Fruit fly (Drosophila melanogaster): ENCODE measurements around the gene CG12155.

The CG12155 gene

DNA sequence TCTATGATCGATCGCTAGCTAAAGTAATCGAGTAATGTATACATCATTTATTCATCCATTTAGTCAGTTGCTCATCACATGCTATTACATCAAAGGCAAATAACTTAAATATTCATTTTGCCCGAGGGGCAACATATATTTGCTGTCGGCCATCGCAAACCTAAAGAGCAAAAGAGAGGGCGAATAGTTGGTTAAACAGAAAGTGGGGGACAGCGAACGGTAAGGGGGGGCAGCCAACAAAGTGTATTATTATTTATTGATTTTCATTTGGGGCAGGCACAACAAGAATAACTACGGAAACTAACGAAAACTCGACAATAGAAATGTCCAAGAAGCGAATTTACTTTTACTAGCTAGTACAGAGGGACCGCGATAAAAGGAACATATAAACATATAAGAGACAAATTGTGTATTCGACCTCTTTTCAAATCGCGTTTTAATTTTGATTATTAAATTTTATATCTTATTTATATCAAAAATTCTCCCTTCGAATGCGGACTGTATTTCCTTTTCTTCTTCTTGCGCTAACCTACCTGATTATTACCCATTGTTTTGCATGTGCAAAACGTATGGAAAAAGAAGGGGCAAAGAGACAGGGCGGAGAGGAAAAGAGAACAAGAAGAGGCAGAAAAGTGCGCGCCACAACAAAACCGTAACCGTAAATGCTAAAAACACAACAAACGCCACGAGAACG is 37.2 kb upstream of the CG12155 start (continued):
- peak; percentile 81 for TF ChIP-seq CG32532 (GFP tag; IDR thresholded peaks at IDR 0.05)
- no peak for TF ChIP-seq Dfd (GFP tag; optimal IDR thresholded peaks at IDR 0.05)
- peak; percentile 18; the same call in 1 of the 2 replicates for TF ChIP-seq danr (GFP tag; IDR thresholded peaks at IDR 0.05)
- TF ChIP-seq CG2116 (GFP tag; optimal IDR thresholded peaks at IDR 0.05) = no peak
- peak; percentile 44 for TF ChIP-seq MBD-R2 (GFP tag; IDR thresholded peaks at IDR 0.05)
- peak; percentile 55; the same call in 1 of the 2 replicates for TF ChIP-seq ranshi (GFP tag; IDR thresholded peaks at IDR 0.05)
- TF ChIP-seq CG15479 (GFP tag; optimal IDR thresholded peaks at IDR 0.05) = no peak
- TF ChIP-seq Nf-YA (GFP tag; IDR thresholded peaks at IDR 0.05) = no peak
- 0 out of 3 replicates have a peak, but pooled peaks have one; percentile 28 for TF ChIP-seq CG2889 (GFP tag; IDR thresholded peaks at IDR 0.05)
- peak; percentile 45; the same call in 2 of the 4 replicates for TF ChIP-seq Gug (GFP tag; IDR thresholded peaks at IDR 0.05)
- no peak for TF ChIP-seq CoRest (tag; optimal IDR thresholded peaks at IDR 0.05)
- no peak for TF ChIP-seq CG18262 (tag; optimal IDR thresholded peaks at IDR 0.05)
- TF ChIP-seq HHEX (GFP tag; optimal IDR thresholded peaks at IDR 0.05) = peak; percentile 22
- peak; percentile 48 for TF ChIP-seq CG10366 (GFP tag; IDR thresholded peaks at IDR 0.05)
- TF ChIP-seq pzg (GFP tag; optimal IDR thresholded peaks at IDR 0.05) = no peak
- no peak for TF ChIP-seq Usf (GFP tag; optimal IDR thresholded peaks at IDR 0.05)
- no peak for TF ChIP-seq twi (tag; optimal IDR thresholded peaks at IDR 0.05)
- TF ChIP-seq CG1603 (tag; optimal IDR thresholded peaks at IDR 0.05) = peak; percentile 8
- TF ChIP-seq CG4820 (GFP tag; optimal IDR thresholded peaks at IDR 0.05) = no peak
- peak; percentile 60 for TF ChIP-seq D19B (GFP tag; optimal IDR thresholded peaks at IDR 0.05)
- TF ChIP-seq CG14050 (GFP tag; IDR thresholded peaks at IDR 0.05) = no peak; the same call in 2 of the 3 replicates
- TF ChIP-seq lab (GFP tag; optimal IDR thresholded peaks at IDR 0.05) = peak; percentile 50
- TF ChIP-seq Hr3 (GFP tag; optimal IDR thresholded peaks at IDR 0.05) = no peak
- TF ChIP-seq dati (GFP tag; IDR thresholded peaks at IDR 0.05) = no peak
- peak; percentile 19 for TF ChIP-seq CG15269 (tag; optimal IDR thresholded peaks at IDR 0.05)
- TF ChIP-seq Poxn (GFP tag; IDR thresholded peaks at IDR 0.05) = peak; percentile 41; the same call in 1 of the 2 replicates
- peak; percentile 73 for TF ChIP-seq CG11456 (GFP tag; IDR thresholded peaks at IDR 0.05)
- TF ChIP-seq CG8388 (GFP tag; optimal IDR thresholded peaks at IDR 0.05) = no peak
- TF ChIP-seq CHES-1-like (GFP tag; optimal IDR thresholded peaks at IDR 0.05) = no peak
- peak; percentile 38 for TF ChIP-seq CG6272 (GFP tag; IDR thresholded peaks at IDR 0.05)
- peak; percentile 61 for TF ChIP-seq Ada2b (GFP tag; IDR thresholded peaks at IDR 0.05)
- TF ChIP-seq disco-r (GFP tag; optimal IDR thresholded peaks at IDR 0.05) = no peak
- no peak for TF ChIP-seq CG14860 (GFP tag; IDR thresholded peaks at IDR 0.05; ENCODE audit: partially characterized antibody)
- peak; percentile 59 for TF ChIP-seq CG11247 (GFP tag; IDR thresholded peaks at IDR 0.05)
- TF ChIP-seq Spps (tag; optimal IDR thresholded peaks at IDR 0.05) = no peak
- TF ChIP-seq ro (GFP tag; IDR thresholded peaks at IDR 0.05) = no peak
- 0 out of 2 replicates have a peak, but pooled peaks have one; percentile 4 for TF ChIP-seq CG4730 (GFP tag; IDR thresholded peaks at IDR 0.05)
- peak; percentile 63 for TF ChIP-seq sens (GFP tag)
- no peak; the same call in none of the 2 replicates for TF ChIP-seq CG14667 (GFP tag; IDR thresholded peaks at IDR 0.05)
- TF ChIP-seq CG17829 (tag; optimal IDR thresholded peaks at IDR 0.05) = no peak
- TF ChIP-seq ham (GFP tag; IDR thresholded peaks at IDR 0.05) = no peak
- TF ChIP-seq CG11695 (GFP tag; IDR thresholded peaks at IDR 0.05) = 0 out of 3 replicates have a peak, but pooled peaks have one; percentile 11
- no peak for TF ChIP-seq p53 (GFP tag; optimal IDR thresholded peaks at IDR 0.05)
- no peak for TF ChIP-seq CG5245 (GFP tag; optimal IDR thresholded peaks at IDR 0.05)
- no peak for TF ChIP-seq pb (GFP tag; optimal IDR thresholded peaks at IDR 0.05)
- peak; percentile 68; the same call in 2 of the 4 replicates for TF ChIP-seq chinmo (GFP tag; IDR thresholded peaks at IDR 0.05; ENCODE audit: partially characterized antibody)
- TF ChIP-seq NK7.1 (GFP tag; optimal IDR thresholded peaks at IDR 0.05) = no peak
- no peak for TF ChIP-seq CG7928 (GFP tag; optimal IDR thresholded peaks at IDR 0.05)
- TF ChIP-seq CG2199 (GFP tag; IDR thresholded peaks at IDR 0.05) = no peak
- TF ChIP-seq Awh (GFP tag; IDR thresholded peaks at IDR 0.05) = peak; percentile 36; the same call in 1 of the 2 replicates

Measured in whole organism, embryonic.